Worm (Caenorhabditis elegans) whole organism, L2 larva: ENCODE measurements around the gene Y24F12A.1.
A peak's percentile ranks its signal among the peaks of the same experiment; 100 is the strongest.

Source experiments
- C34F6.9 ChIP-seq: fragments of 150-350 bp; optimal IDR thresholded peaks from 2 replicates; lab custom pipeline; 2014; ENCODE audit warnings: missing biosample characterization, missing genetic modification characterization
- R02D3.7 ChIP-seq: fragments of 150-350 bp; optimal IDR thresholded peaks from 2 replicates; lab custom pipeline; 2014; ENCODE audit warnings: missing biosample characterization, missing genetic modification characterization
- aly-2 ChIP-seq: fragments of 150-350 bp; optimal IDR thresholded peaks from 2 replicates; lab custom pipeline; 2014; ENCODE audit warnings: missing biosample characterization, missing genetic modification characterization
- blmp-1 ChIP-seq: sonication (generic microtip); optimal IDR thresholded peaks from 2 replicates; lab custom pipeline; 2017; ENCODE audit warnings: missing genetic modification characterization, mild to moderate bottlenecking, missing compliant biosample characterization, antibody characterized with exemption, moderate library complexity; ENCODE audit not compliant: insufficient read depth
- ceh-16 ChIP-seq: fragments of 150-350 bp; optimal IDR thresholded peaks from 2 replicates; lab custom pipeline; 2014; ENCODE audit warnings: missing biosample characterization, missing genetic modification characterization
- crh-2 ChIP-seq: sonication (generic microtip); optimal IDR thresholded peaks from 2 replicates; lab custom pipeline; 2017; ENCODE audit warnings: missing biosample characterization, missing genetic modification characterization
- egl-27 ChIP-seq: sonication (generic microtip); optimal IDR thresholded peaks from 3 replicates; lab custom pipeline; 2017; ENCODE audit warnings: missing biosample characterization, missing genetic modification reagents, missing genetic modification characterization
- elt-1 ChIP-seq: fragments of 150-350 bp; optimal IDR thresholded peaks from 2 replicates; lab custom pipeline; 2014; ENCODE audit warnings: missing biosample characterization, missing genetic modification characterization
- elt-3 ChIP-seq: sonication (generic microtip); optimal IDR thresholded peaks from 2 replicates; lab custom pipeline; 2017; ENCODE audit warnings: missing biosample characterization, missing genetic modification characterization
- fos-1 ChIP-seq: fragments of 150-350 bp; optimal IDR thresholded peaks from 2 replicates; lab custom pipeline; 2014; ENCODE audit warnings: missing biosample characterization, missing genetic modification characterization
- gmeb-1 ChIP-seq: fragments of 150-350 bp; optimal IDR thresholded peaks from 2 replicates; lab custom pipeline; 2014; ENCODE audit warnings: missing biosample characterization, missing genetic modification characterization
- lin-11 ChIP-seq: fragments of 150-350 bp; sonication (generic microtip); optimal IDR thresholded peaks from 2 replicates; lab custom pipeline; 2014; ENCODE audit warnings: missing biosample characterization, missing genetic modification characterization, inconsistent platforms, mixed read lengths
- mbf-1 ChIP-seq: sonication (generic microtip); optimal IDR thresholded peaks from 2 replicates; lab custom pipeline; 2017; ENCODE audit warnings: missing biosample characterization, missing genetic modification characterization
- nhr-10 ChIP-seq: sonication (generic microtip); optimal IDR thresholded peaks from 2 replicates; lab custom pipeline; 2017; ENCODE audit warnings: missing biosample characterization, missing genetic modification characterization
- nhr-11 ChIP-seq: fragments of 150-350 bp; optimal IDR thresholded peaks from 2 replicates; lab custom pipeline; 2014; ENCODE audit warnings: missing biosample characterization, missing genetic modification characterization
- nhr-21 ChIP-seq: fragments of 150-350 bp; optimal IDR thresholded peaks from 2 replicates; lab custom pipeline; 2014; ENCODE audit warnings: missing biosample characterization, missing genetic modification characterization
- nhr-23 ChIP-seq: fragments of 150-350 bp; optimal IDR thresholded peaks from 2 replicates; lab custom pipeline; 2014; ENCODE audit warnings: missing biosample characterization, missing genetic modification reagents, missing genetic modification characterization
- nhr-237 ChIP-seq: fragments of 150-350 bp; optimal IDR thresholded peaks from 2 replicates; lab custom pipeline; 2014; ENCODE audit warnings: missing biosample characterization, missing genetic modification characterization
- nhr-25 ChIP-seq: fragments of 150-350 bp; sonication (generic microtip); optimal IDR thresholded peaks from 3 replicates; lab custom pipeline; 2014; ENCODE audit warnings: missing biosample characterization, missing genetic modification characterization
- peb-1 ChIP-seq: fragments of 150-350 bp; optimal IDR thresholded peaks from 2 replicates; lab custom pipeline; 2014; ENCODE audit warnings: missing biosample characterization, missing genetic modification characterization
- skn-1 ChIP-seq: sonication (generic microtip); optimal IDR thresholded peaks from 2 replicates; lab custom pipeline; 2017; ENCODE audit warnings: missing biosample characterization, missing genetic modification characterization
- sma-3 ChIP-seq: sonication (generic microtip); optimal IDR thresholded peaks from 2 replicates; lab custom pipeline; 2016; ENCODE audit warnings: missing genetic modification reagents, missing genetic modification characterization, missing compliant biosample characterization
- sma-9 ChIP-seq, 2 experiments: fragments of 150-350 bp in 1 of 2; sonication (generic microtip) in 1 of 2; optimal IDR thresholded peaks; 2 replicates each; lab custom pipeline; 2014 to 2016; ENCODE audit warnings: missing genetic modification characterization in 2 of 2, mild to moderate bottlenecking in 1 of 2, missing biosample characterization in 1 of 2, missing compliant biosample characterization in 1 of 2, missing genetic modification reagents in 1 of 2, moderate library complexity in 1 of 2
- snpc-4 ChIP-seq: fragments of 150-350 bp; optimal IDR thresholded peaks from 2 replicates; lab custom pipeline; 2014; ENCODE audit warnings: missing biosample characterization, missing genetic modification characterization
- unc-39 ChIP-seq: fragments of 150-350 bp; optimal IDR thresholded peaks from 2 replicates; lab custom pipeline; 2014; ENCODE audit warnings: missing biosample characterization, missing genetic modification characterization
- unc-55 ChIP-seq: fragments of 150-350 bp; sonication (generic microtip); optimal IDR thresholded peaks from 3 replicates; lab custom pipeline; 2014; ENCODE audit warnings: missing biosample characterization, missing genetic modification reagents, missing genetic modification characterization
- ztf-1 ChIP-seq: fragments of 200-800 bp; sonication (Bioruptor generic); conservative IDR thresholded peaks from 2 replicates; pipeline ENCODE4 v1.3.6; 2022; ENCODE audit warnings: missing genetic modification characterization, missing compliant biosample characterization
- ztf-11 ChIP-seq: sonication (generic microtip); optimal IDR thresholded peaks from 2 replicates; lab custom pipeline; 2017; ENCODE audit warnings: missing biosample characterization, missing genetic modification characterization
- ztf-4 ChIP-seq: fragments of 150-350 bp; optimal IDR thresholded peaks from 2 replicates; lab custom pipeline; 2014; ENCODE audit warnings: missing biosample characterization, missing genetic modification characterization

The Y24F12A.1 gene

ce11 chrIV:11602498-11603068, 2.5 kb upstream of the Y24F12A.1 start, which contains the start of gene rps-11:
Gene rps-11 (plus strand): TSS chrIV:11602641.
- no peak for TF ChIP-seq C34F6.9 (tag; lab: Kevin White, UChicago)
- TF ChIP-seq blmp-1 (tag; lab: Kevin White, UChicago) = no peak
- TF ChIP-seq lin-11 (tag; lab: Kevin White, UChicago) = no peak
- no peak for TF ChIP-seq unc-39 (tag; lab: Kevin White, UChicago)
- no peak for TF ChIP-seq nhr-11
- TF ChIP-seq peb-1 (tag; lab: Kevin White, UChicago) = no peak
- no peak for TF ChIP-seq ztf-11
- no peak for TF ChIP-seq elt-1
- no peak for TF ChIP-seq ceh-16 (tag; lab: Kevin White, UChicago)
- TF ChIP-seq R02D3.7 (tag; lab: Kevin White, UChicago) = no peak
- no peak for TF ChIP-seq fos-1
- no peak for TF ChIP-seq nhr-23
- no peak for TF ChIP-seq crh-2 (tag; lab: Kevin White, UChicago)
- TF ChIP-seq elt-3 = no peak

ce11 chrIV:11603265-11603840, 1.7 kb upstream of the Y24F12A.1 start:
- no peak for TF ChIP-seq unc-55 (GFP tag; lab: Kevin White, UChicago)
- no peak for TF ChIP-seq mbf-1 (tag; lab: Kevin White, UChicago)
- no peak for TF ChIP-seq nhr-23
- TF ChIP-seq sma-9 (GFP tag; optimal IDR thresholded peaks at IDR 0.05; lab: Kevin White, UChicago) = no peak
- TF ChIP-seq sma-9 (tag; optimal IDR thresholded peaks at IDR 0.05; lab: Kevin White, UChicago) = no peak
- TF ChIP-seq nhr-21 (tag; lab: Kevin White, UChicago) = no peak
- TF ChIP-seq skn-1 (tag; lab: Kevin White, UChicago) = no peak
- TF ChIP-seq ztf-4 = no peak
- no peak for TF ChIP-seq fos-1
- TF ChIP-seq aly-2 (tag; lab: Kevin White, UChicago) = no peak
- no peak for TF ChIP-seq nhr-237 (tag; lab: Kevin White, UChicago)
- TF ChIP-seq, all 48 proteins: peak for 0

- peak; percentile 8 for TF ChIP-seq nhr-25 (tag; lab: Kevin White, UChicago)
- TF ChIP-seq elt-1 = no peak
- no peak for TF ChIP-seq ztf-1
- no peak for TF ChIP-seq gmeb-1 (tag; lab: Kevin White, UChicago)
- no peak for TF ChIP-seq elt-3
- no peak for TF ChIP-seq fos-1
- no peak for TF ChIP-seq sma-3 (GFP tag; lab: Kevin White, UChicago)
These were observed 15.9 kb downstream of the Y24F12A.1 start, which contains the start of gene dsl-5 for ce11 chrIV:11620909-11621308. Gene dsl-5 (minus strand): TSS chrIV:11621009.

DNA sequence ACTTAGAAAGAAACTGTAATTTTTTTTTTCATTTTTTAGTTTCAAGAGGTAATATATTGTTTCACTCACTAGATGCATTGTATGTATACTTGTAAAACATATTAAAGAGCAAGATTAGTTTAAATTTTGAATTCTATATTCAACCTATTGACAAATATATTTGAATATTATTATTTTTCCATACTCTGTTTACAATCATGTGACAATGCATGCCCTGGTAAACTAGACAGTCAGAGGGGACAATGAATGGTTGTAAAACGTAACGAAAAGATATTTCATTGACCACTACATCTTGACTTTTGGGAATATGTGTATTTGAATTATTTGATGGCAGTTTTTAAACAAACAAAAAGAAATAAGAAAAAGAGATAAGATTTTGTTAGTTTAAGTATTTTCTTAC, 17.3 kb downstream of the Y24F12A.1 start:
- no peak for TF ChIP-seq ztf-11
- TF ChIP-seq nhr-21 (tag; lab: Kevin White, UChicago) = no peak
- TF ChIP-seq nhr-10 (tag; lab: Kevin White, UChicago) = no peak
- no peak for TF ChIP-seq nhr-237 (tag; lab: Kevin White, UChicago)

DNA sequence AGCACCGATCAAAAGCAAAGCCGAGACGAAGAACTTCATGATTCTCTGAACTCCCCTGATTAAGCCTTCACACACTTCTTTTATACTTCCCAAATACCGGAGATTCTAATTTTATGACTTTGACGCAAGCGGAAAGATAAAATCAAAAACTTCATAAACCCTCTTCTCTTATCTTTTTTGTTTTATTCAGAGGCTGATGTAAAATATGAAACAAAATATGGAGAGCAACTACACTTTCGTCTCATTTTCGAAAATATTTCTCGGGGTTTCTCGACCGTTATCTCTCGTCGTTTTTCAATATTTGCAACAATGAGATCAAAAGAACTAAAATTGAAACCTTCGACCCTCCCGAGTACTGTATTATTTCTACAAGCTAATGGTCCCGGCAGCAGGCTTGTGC, 18.0 kb downstream of the Y24F12A.1 start, which contains the start of gene lys-4:
Gene lys-4 (minus strand): TSS at position 115 of the 400 bp plus-strand sequence.
- TF ChIP-seq sma-3 (GFP tag; lab: Kevin White, UChicago) (no peak), fos-1 (peak; percentile 38), sma-9 (GFP tag; optimal IDR thresholded peaks at IDR 0.05; lab: Kevin White, UChicago) (peak; percentile 25), sma-9 (tag; optimal IDR thresholded peaks at IDR 0.05; lab: Kevin White, UChicago) (no peak)

DNA sequence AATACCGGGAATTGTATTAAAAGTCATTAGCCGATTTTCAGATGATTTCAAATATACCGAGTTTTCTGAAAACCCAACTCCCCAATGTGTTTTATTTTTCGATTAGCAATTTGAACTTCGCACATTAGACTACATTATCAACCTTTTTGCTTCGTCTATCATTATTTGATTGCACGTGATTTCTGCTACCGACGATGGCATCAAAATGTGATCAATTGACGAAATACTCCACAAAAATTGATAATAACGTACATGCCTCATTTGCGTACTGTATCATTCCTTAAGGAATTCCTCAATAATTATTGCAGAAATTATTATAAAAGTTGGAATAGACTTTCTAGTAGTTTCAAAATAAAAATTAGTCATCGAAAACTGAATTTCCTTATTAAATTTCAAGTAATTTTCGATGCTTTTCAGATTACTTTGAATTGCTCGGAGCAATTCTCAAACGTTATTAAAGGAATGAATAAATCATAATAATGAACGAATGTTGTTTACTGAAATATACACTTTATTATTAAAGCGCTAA, 18.8 kb downstream of the Y24F12A.1 start:
- TF ChIP-seq gmeb-1 (tag; lab: Kevin White, UChicago) (peak; percentile 7), nhr-21 (tag; lab: Kevin White, UChicago) (no peak), egl-27 (tag; lab: Kevin White, UChicago) (no peak), skn-1 (tag; lab: Kevin White, UChicago) (no peak), crh-2 (tag; lab: Kevin White, UChicago) (peak; percentile 27), snpc-4 (no peak), sma-9 (GFP tag; optimal IDR thresholded peaks at IDR 0.05; lab: Kevin White, UChicago) (peak; percentile 54), sma-9 (tag; optimal IDR thresholded peaks at IDR 0.05; lab: Kevin White, UChicago) (no peak), fos-1 (peak; percentile 40), mbf-1 (tag; lab: Kevin White, UChicago) (no peak)
